Fruit fly (Drosophila melanogaster): Measurements from ENCODE around the gene bcn92.

bcn92 gene

dm6 chrX:2125527-2126088 lies 23.8 kb downstream of the bcn92 start (continued):
- TF ChIP-seq z (GFP tag; IDR thresholded peaks at IDR 0.05) = no peak
- no peak for TF ChIP-seq HLHmδ (GFP tag; optimal IDR thresholded peaks at IDR 0.05)
- TF ChIP-seq gsb-n (tag; optimal IDR thresholded peaks at IDR 0.05) = peak; percentile 37
- TF ChIP-seq toy (GFP tag; IDR thresholded peaks at IDR 0.05) = no peak
- no peak for TF ChIP-seq CG6854 (GFP tag; optimal IDR thresholded peaks at IDR 0.05)
- no peak for TF ChIP-seq ewg (GFP tag; optimal IDR thresholded peaks at IDR 0.05)
- TF ChIP-seq CG14014 (GFP tag; IDR thresholded peaks at IDR 0.05) = no peak
- peak; percentile 16; the same call in 1 of the 2 replicates for TF ChIP-seq crol (GFP tag; IDR thresholded peaks at IDR 0.05)
- TF ChIP-seq D (optimal IDR thresholded peaks at IDR 0.05) = peak; percentile 60
- TF ChIP-seq D (GFP tag; optimal IDR thresholded peaks at IDR 0.05) = no peak
- TF ChIP-seq pros (GFP tag; optimal IDR thresholded peaks at IDR 0.05) = peak; percentile 49
- no peak for TF ChIP-seq Hr51 (GFP tag; optimal IDR thresholded peaks at IDR 0.05)
- TF ChIP-seq CG11247 (GFP tag; IDR thresholded peaks at IDR 0.05) = no peak
- no peak for TF ChIP-seq CG15696 (tag; optimal IDR thresholded peaks at IDR 0.05)
- no peak for TF ChIP-seq ham (GFP tag; IDR thresholded peaks at IDR 0.05)
- no peak for TF ChIP-seq CG8944 (GFP tag; optimal IDR thresholded peaks at IDR 0.05)
- TF ChIP-seq Jarid2 (GFP tag; optimal IDR thresholded peaks at IDR 0.05) = peak; percentile 50
- no peak for TF ChIP-seq tap (tag; optimal IDR thresholded peaks at IDR 0.05)
- no peak for TF ChIP-seq CG14441 (GFP tag; IDR thresholded peaks at IDR 0.05)
- no peak for TF ChIP-seq ro (GFP tag; IDR thresholded peaks at IDR 0.05)
- TF ChIP-seq stc (GFP tag; IDR thresholded peaks at IDR 0.05) = no peak
- no peak for TF ChIP-seq CG2116 (GFP tag; optimal IDR thresholded peaks at IDR 0.05)
- no peak for TF ChIP-seq en (GFP tag; optimal IDR thresholded peaks at IDR 0.05)
- no peak for TF ChIP-seq br (optimal IDR thresholded peaks at IDR 0.05)
- no peak for TF ChIP-seq CG11695 (GFP tag; IDR thresholded peaks at IDR 0.05)
- no peak for TF ChIP-seq CG32532 (GFP tag; IDR thresholded peaks at IDR 0.05)
- TF ChIP-seq CG12942 (GFP tag; optimal IDR thresholded peaks at IDR 0.05) = no peak
- no peak for TF ChIP-seq Tbp (GFP tag; optimal IDR thresholded peaks at IDR 0.05)
- no peak for TF ChIP-seq CG7357 (GFP tag; IDR thresholded peaks at IDR 0.05)
- TF ChIP-seq bbx (GFP tag; IDR thresholded peaks at IDR 0.05; ENCODE audit: partially characterized antibody) = 0 out of 2 replicates have a peak, but pooled peaks have one; percentile 28
- TF ChIP-seq pan (optimal IDR thresholded peaks at IDR 0.05) = no peak
- TF ChIP-seq pan (GFP tag; optimal IDR thresholded peaks at IDR 0.05 in 1 of 2, IDR thresholded peaks at IDR 0.05 in 1 of 2) = peak in 1 of 2 experiments; percentile 12
- no peak for TF ChIP-seq ssp (GFP tag; IDR thresholded peaks at IDR 0.05)
- no peak for TF ChIP-seq klu (GFP tag; IDR thresholded peaks at IDR 0.05)
- no peak for TF ChIP-seq fd64A (GFP tag; optimal IDR thresholded peaks at IDR 0.05)
- TF ChIP-seq CG3281 (GFP tag; optimal IDR thresholded peaks at IDR 0.05) = no peak
- no peak for TF ChIP-seq disco-r (GFP tag; optimal IDR thresholded peaks at IDR 0.05)
- no peak for TF ChIP-seq CG10979 (tag; optimal IDR thresholded peaks at IDR 0.05)
- no peak for TF ChIP-seq lbe (GFP tag; optimal IDR thresholded peaks at IDR 0.05)
- TF ChIP-seq abd-A (tag; optimal IDR thresholded peaks at IDR 0.05) = peak; percentile 85
- no peak for TF ChIP-seq zfh2 (GFP tag; optimal IDR thresholded peaks at IDR 0.05)
- TF ChIP-seq Sry-β (GFP tag; optimal IDR thresholded peaks at IDR 0.05) = no peak
- no peak for TF ChIP-seq zf30C (GFP tag; optimal IDR thresholded peaks at IDR 0.05)
- TF ChIP-seq CG17328 (GFP tag; IDR thresholded peaks at IDR 0.05) = no peak
- TF ChIP-seq fru (optimal IDR thresholded peaks at IDR 0.05) = no peak
- TF ChIP-seq CG7556 (GFP tag; optimal IDR thresholded peaks at IDR 0.05) = no peak
- no peak for TF ChIP-seq CG11723 (GFP tag; optimal IDR thresholded peaks at IDR 0.05)
- no peak for TF ChIP-seq Sox100B (GFP tag; optimal IDR thresholded peaks at IDR 0.05)
- no peak for TF ChIP-seq CG14860 (GFP tag; IDR thresholded peaks at IDR 0.05; ENCODE audit: partially characterized antibody)
- TF ChIP-seq Meics (GFP tag; optimal IDR thresholded peaks at IDR 0.05) = no peak
- no peak for TF ChIP-seq CG11085 (GFP tag; IDR thresholded peaks at IDR 0.05)
- TF ChIP-seq grn (GFP tag; optimal IDR thresholded peaks at IDR 0.05) = no peak
- TF ChIP-seq chn (GFP tag; optimal IDR thresholded peaks at IDR 0.05) = no peak

All from whole organism, embryonic.